Fruit fly (Drosophila melanogaster) Kc167 (cell line): ENCODE measurements around the gene emc.

Experiments used
- Sin3A ChIP-seq: fragments of >200 bp; optimal IDR thresholded peaks from 2 replicates; lab custom pipeline; 2018; ENCODE audit warnings: missing external identifiers
- insv ChIP-seq: fragments of >200 bp; optimal IDR thresholded peaks from 3 replicates; lab custom pipeline; 2018; ENCODE audit warnings: missing external identifiers
- psq ChIP-seq: fragments of >200 bp; optimal IDR thresholded peaks from 2 replicates; lab custom pipeline; 2017; ENCODE audit warnings: missing external identifiers

- TF ChIP-seq insv: no peak
- no peak for TF ChIP-seq psq (lab: Kevin White, UChicago)
- no peak for TF ChIP-seq Sin3A (lab: Kevin White, UChicago)
Measured at dm6 chr3L:727874-728273, 21.3 kb upstream of the emc start.
